Worm (Caenorhabditis elegans): Measurements from ENCODE around the gene B0336.13.

ce11 chrIII:5663933-5664332, 29.9 kb upstream of the B0336.13 start, which contains the start of gene par-3:
- TF ChIP-seq drap-1 (GFP tag; optimal IDR thresholded peaks at IDR 0.05) = no peak
- no peak for TF ChIP-seq nhr-237 (tag; optimal IDR thresholded peaks at IDR 0.05)

All from whole organism, mixed stage, embryonic.